Fruit fly (Drosophila melanogaster) whole organism, embryonic: ENCODE measurements around the gene Or82a.
A peak's percentile ranks its signal among the peaks of the same experiment; 100 is the strongest.

Source experiments
- Asciz ChIP-seq: fragments of 200-800 bp; sonication (Bioruptor generic); optimal IDR thresholded peaks from 2 replicates; lab custom pipeline; 2017; ENCODE audit warnings: missing biosample characterization, mild to moderate bottlenecking, missing genetic modification characterization, missing genetic modification reagents
- Atf-2 ChIP-seq: fragments of 200-800 bp; sonication (Bioruptor generic); optimal IDR thresholded peaks from 2 replicates; lab custom pipeline; 2016; ENCODE audit warnings: missing biosample characterization, missing genetic modification characterization
- Awh ChIP-seq: fragments of 200-800 bp; sonication (Bioruptor generic); IDR thresholded peaks from 2 replicates; pipeline ENCODE4, ENCODE4 v1.3.6; 2022; ENCODE audit warnings: missing biosample characterization, missing genetic modification characterization
- CG10959 ChIP-seq: fragments of 200-800 bp; sonication (Bioruptor generic); IDR thresholded peaks from 2 replicates; pipeline ENCODE4 v1.3.6; 2022; ENCODE audit warnings: missing biosample characterization, missing genetic modification characterization
- CG12299 ChIP-seq: fragments of 200-800 bp; sonication (Bioruptor generic); optimal IDR thresholded peaks from 2 replicates; lab custom pipeline; 2018; ENCODE audit warnings: missing biosample characterization, mild to moderate bottlenecking, missing genetic modification characterization
- CG13424 ChIP-seq: fragments of 200-800 bp; sonication (Bioruptor generic); optimal IDR thresholded peaks from 2 replicates; lab custom pipeline; 2019; ENCODE audit warnings: missing biosample characterization, mild to moderate bottlenecking, missing genetic modification characterization, moderate library complexity
- CG13775 ChIP-seq: fragments of 200-800 bp; sonication (Bioruptor generic); optimal IDR thresholded peaks from 3 replicates; lab custom pipeline; 2017; ENCODE audit warnings: missing biosample characterization, mild to moderate bottlenecking, missing genetic modification characterization
- CG14050 ChIP-seq: fragments of 200-800 bp; sonication (Bioruptor generic); IDR thresholded peaks from 3 replicates; pipeline ENCODE4 v1.3.6; 2022; ENCODE audit warnings: missing biosample characterization, missing genetic modification characterization
- CG14667 ChIP-seq: fragments of 200-800 bp; sonication (Bioruptor generic); IDR thresholded peaks from 2 replicates; pipeline ENCODE4 v1.3.6; 2022; ENCODE audit warnings: missing biosample characterization, missing genetic modification characterization
- CG17359 ChIP-seq: fragments of 200-800 bp; sonication (Bioruptor generic); optimal IDR thresholded peaks from 3 replicates; lab custom pipeline; 2018; ENCODE audit warnings: missing biosample characterization, mild to moderate bottlenecking, missing genetic modification characterization, moderate library complexity
- CG30431 ChIP-seq: fragments of 200-800 bp; sonication (Bioruptor generic); optimal IDR thresholded peaks from 2 replicates; lab custom pipeline; 2017; ENCODE audit warnings: missing biosample characterization, missing genetic modification characterization
- CG31441 ChIP-seq: fragments of 200-800 bp; sonication (Bioruptor generic); IDR thresholded peaks from 2 replicates; pipeline ENCODE4 v1.3.6; 2022; ENCODE audit warnings: missing biosample characterization, missing genetic modification characterization
- CG32772 ChIP-seq: fragments of 200-800 bp; sonication (Bioruptor generic); IDR thresholded peaks from 2 replicates; pipeline ENCODE4 v1.3.6; 2022; ENCODE audit warnings: missing biosample characterization, missing genetic modification characterization
- CG4730 ChIP-seq: fragments of 200-800 bp; sonication (Bioruptor generic); IDR thresholded peaks from 2 replicates; pipeline ENCODE4 v1.3.6; 2022; ENCODE audit warnings: missing biosample characterization, missing genetic modification characterization
- CG6175 ChIP-seq: fragments of 200-800 bp; sonication (Bioruptor generic); IDR thresholded peaks from 3 replicates; pipeline ENCODE4 v1.3.6; 2022; ENCODE audit warnings: missing biosample characterization, missing genetic modification characterization
- CG8478 ChIP-seq: fragments of >200 bp; optimal IDR thresholded peaks from 2 replicates; lab custom pipeline; 2018
- CkIIα-i1 ChIP-seq: fragments of 200-800 bp; sonication (Bioruptor generic); IDR thresholded peaks from 2 replicates; pipeline ENCODE4 v1.3.6; 2022; ENCODE audit warnings: missing biosample characterization, missing genetic modification characterization
- D19B ChIP-seq: fragments of 200-800 bp; sonication (Bioruptor generic); optimal IDR thresholded peaks from 2 replicates; lab custom pipeline; 2017; ENCODE audit warnings: missing biosample characterization, mild to moderate bottlenecking, missing genetic modification characterization
- Deaf1 ChIP-seq: fragments of 200-800 bp; optimal IDR thresholded peaks from 3 replicates; lab custom pipeline; 2019; ENCODE audit warnings: missing biosample characterization, mild to moderate bottlenecking, missing genetic modification characterization, moderate library complexity
- Dek ChIP-seq: fragments of 200-800 bp; sonication (Bioruptor generic); optimal IDR thresholded peaks from 3 replicates; lab custom pipeline; 2019; ENCODE audit warnings: missing biosample characterization, mild to moderate bottlenecking, missing genetic modification characterization, moderate library complexity
- E2f2 ChIP-seq: fragments of 200-800 bp; sonication (Bioruptor generic); IDR thresholded peaks from 2 replicates; pipeline ENCODE4 v1.3.6; 2022; ENCODE audit warnings: missing biosample characterization, missing genetic modification characterization
- Gug ChIP-seq: fragments of 200-800 bp; sonication (Bioruptor generic); IDR thresholded peaks from 4 replicates; pipeline ENCODE4 v1.3.6; 2022; ENCODE audit warnings: missing biosample characterization, missing genetic modification characterization
- HLH4C ChIP-seq: fragments of 200-800 bp; sonication (Bioruptor generic); IDR thresholded peaks from 3 replicates; pipeline ENCODE4 v1.3.6; 2022; ENCODE audit warnings: missing biosample characterization, missing genetic modification characterization; ENCODE audit not compliant: partially characterized antibody
- Hr39 ChIP-seq: fragments of >200 bp; optimal IDR thresholded peaks from 2 replicates; lab custom pipeline; 2017
- Kr ChIP-seq: fragments of 200-800 bp; sonication (Bioruptor generic); optimal IDR thresholded peaks from 2 replicates; lab custom pipeline; 2017; ENCODE audit warnings: missing biosample characterization, mild to moderate bottlenecking, missing genetic modification characterization
- MESR4 ChIP-seq: fragments of 200-800 bp; sonication (Bioruptor generic); optimal IDR thresholded peaks from 2 replicates; lab custom pipeline; 2018; ENCODE audit warnings: missing biosample characterization, mild to moderate bottlenecking, missing genetic modification characterization, moderate library complexity
- Myb ChIP-seq: fragments of 200-800 bp; sonication (Bioruptor generic); optimal IDR thresholded peaks from 2 replicates; lab custom pipeline; 2016; ENCODE audit warnings: missing biosample characterization, missing genetic modification characterization
- Neu2 ChIP-seq: fragments of 200-800 bp; sonication (Bioruptor generic); optimal IDR thresholded peaks from 3 replicates; lab custom pipeline; 2016; ENCODE audit warnings: missing biosample characterization, missing genetic modification characterization, borderline replicate concordance
- Opbp ChIP-seq: fragments of 200-800 bp; sonication (Bioruptor generic); IDR thresholded peaks from 3 replicates; pipeline ENCODE4 v1.3.6; 2022; ENCODE audit warnings: missing biosample characterization, missing genetic modification characterization; ENCODE audit not compliant: partially characterized antibody
- Poxn ChIP-seq: fragments of 200-800 bp; sonication (Bioruptor generic); IDR thresholded peaks from 2 replicates; pipeline ENCODE4 v1.3.6; 2022; ENCODE audit warnings: missing biosample characterization, missing genetic modification characterization
- Rfx ChIP-seq: fragments of 200-800 bp; sonication (Bioruptor generic); IDR thresholded peaks from 2 replicates; pipeline ENCODE4 v1.3.6; 2022; ENCODE audit warnings: missing biosample characterization, missing genetic modification characterization
- Tbp ChIP-seq: fragments of >200 bp; optimal IDR thresholded peaks from 2 replicates; lab custom pipeline; 2018; ENCODE audit warnings: missing biosample characterization, missing genetic modification characterization
- ara ChIP-seq: fragments of 200-800 bp; sonication (Bioruptor generic); IDR thresholded peaks from 2 replicates; pipeline ENCODE4 v1.3.6; 2022; ENCODE audit warnings: missing biosample characterization, missing genetic modification characterization
- bcd ChIP-seq: fragments of 200-800 bp; sonication (Bioruptor generic); optimal IDR thresholded peaks from 2 replicates; lab custom pipeline; 2017; ENCODE audit warnings: missing biosample characterization, mild to moderate bottlenecking, missing genetic modification characterization
- caup ChIP-seq: fragments of 200-800 bp; sonication (Bioruptor generic); optimal IDR thresholded peaks from 3 replicates; lab custom pipeline; 2017; ENCODE audit warnings: missing biosample characterization, mild to moderate bottlenecking, missing genetic modification characterization, moderate library complexity; ENCODE audit not compliant: severe bottlenecking
- chif ChIP-seq, 2 experiments: fragments of 200-800 bp; sonication (Bioruptor generic); optimal IDR thresholded peaks; 3 replicates each; lab custom pipeline; 2016; ENCODE audit warnings: missing biosample characterization in 2 of 2, missing genetic modification characterization in 2 of 2
- dysf ChIP-seq: fragments of 200-800 bp; sonication (Bioruptor generic); IDR thresholded peaks from 3 replicates; pipeline ENCODE4 v1.3.6; 2022; ENCODE audit warnings: missing biosample characterization, missing genetic modification characterization
- fd3F ChIP-seq: fragments of 200-800 bp; sonication (Bioruptor generic); optimal IDR thresholded peaks from 2 replicates; lab custom pipeline; 2018; ENCODE audit warnings: missing biosample characterization, mild to moderate bottlenecking, missing genetic modification characterization, moderate library complexity
- grn ChIP-seq: fragments of 200-800 bp; sonication (Bioruptor generic); optimal IDR thresholded peaks from 3 replicates; lab custom pipeline; 2017; ENCODE audit warnings: missing biosample characterization, missing genetic modification characterization
- gro ChIP-seq: fragments of 200-800 bp; sonication (Bioruptor generic); optimal IDR thresholded peaks from 2 replicates; lab custom pipeline; 2016; ENCODE audit warnings: missing biosample characterization, missing genetic modification characterization
- her ChIP-seq: fragments of 200-800 bp; sonication (Bioruptor generic); optimal IDR thresholded peaks from 2 replicates; lab custom pipeline; 2016; ENCODE audit warnings: missing biosample characterization, missing genetic modification characterization
- hth ChIP-seq: fragments of >200 bp; optimal IDR thresholded peaks from 2 replicates; lab custom pipeline; 2017; ENCODE audit warnings: inconsistent platforms
- pb ChIP-seq: fragments of 200-800 bp; sonication (Bioruptor generic); optimal IDR thresholded peaks from 3 replicates; lab custom pipeline; 2016; ENCODE audit warnings: missing biosample characterization, missing genetic modification characterization
- ranshi ChIP-seq: fragments of 200-800 bp; sonication (Bioruptor generic); IDR thresholded peaks from 2 replicates; pipeline ENCODE4 v1.3.6; 2022; ENCODE audit warnings: missing biosample characterization, missing genetic modification characterization
- sc ChIP-seq, 3 experiments: fragments of >200 bp in 2 of 3; fragments of 200-800 bp in 1 of 3; sonication (Bioruptor generic) in 1 of 3; optimal IDR thresholded peaks; 2 replicates in 2 of 3; 3 replicates in 1 of 3; lab custom pipeline; 2017; ENCODE audit warnings: mild to moderate bottlenecking in 1 of 3, missing biosample characterization in 1 of 3, missing genetic modification characterization in 1 of 3, missing genetic modification reagents in 1 of 3
- sim ChIP-seq: fragments of 200-800 bp; sonication (Bioruptor generic); IDR thresholded peaks from 2 replicates; pipeline ENCODE4 v1.3.6; 2022; ENCODE audit warnings: missing biosample characterization, missing genetic modification characterization
- sug ChIP-seq: fragments of 200-800 bp; optimal IDR thresholded peaks from 2 replicates; lab custom pipeline; 2019; ENCODE audit warnings: missing biosample characterization, mild to moderate bottlenecking, missing genetic modification characterization, moderate library complexity
- tna ChIP-seq: fragments of 200-800 bp; sonication (Bioruptor generic); IDR thresholded peaks from 2 replicates; pipeline ENCODE4 v1.3.6; 2022; ENCODE audit warnings: missing biosample characterization, missing genetic modification characterization; ENCODE audit not compliant: partially characterized antibody
- tx ChIP-seq: fragments of 200-800 bp; sonication (Bioruptor generic); optimal IDR thresholded peaks from 2 replicates; lab custom pipeline; 2016; ENCODE audit warnings: missing biosample characterization, missing genetic modification characterization
- unpg ChIP-seq: fragments of 200-800 bp; sonication (Bioruptor generic); optimal IDR thresholded peaks from 3 replicates; lab custom pipeline; 2018; ENCODE audit warnings: missing biosample characterization, mild to moderate bottlenecking, missing genetic modification characterization, moderate library complexity
- wdn ChIP-seq: fragments of 200-800 bp; sonication (Bioruptor generic); IDR thresholded peaks from 2 replicates; pipeline ENCODE4 v1.3.6; 2022; ENCODE audit warnings: missing biosample characterization, missing genetic modification characterization

Or82a gene

DNA sequence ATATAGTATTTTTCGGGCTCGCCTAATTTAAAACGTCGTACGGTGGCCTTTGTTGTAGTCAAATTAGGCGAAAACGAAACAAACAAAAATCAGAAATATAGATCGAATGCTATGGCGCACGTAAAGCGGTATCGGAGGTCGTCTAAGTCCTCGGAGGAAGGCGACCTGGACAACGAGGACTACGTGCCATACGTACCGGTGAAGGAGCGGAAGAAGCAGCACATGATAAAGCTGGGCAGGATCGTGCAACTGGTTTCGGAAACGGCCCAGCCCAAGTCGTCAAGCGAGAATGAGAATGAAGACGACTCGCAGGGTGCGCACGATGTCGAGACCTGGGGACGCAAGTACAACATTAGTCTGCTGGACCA, 23.8 kb upstream of the Or82a start, which contains the start of gene abs (continued):
- no peak for TF ChIP-seq CG14050
- TF ChIP-seq bcd (GFP tag; lab: Kevin White, UChicago), result no peak
- no peak for TF ChIP-seq sim (GFP tag; lab: Robert Waterston, UW)
- TF ChIP-seq HLH4C (GFP tag; lab: Robert Waterston, UW), result 0 out of 3 replicates have a peak, but pooled peaks have one; percentile 14
- TF ChIP-seq E2f2, result 0 out of 2 replicates have a peak, but pooled peaks have one; percentile 12
- no peak for TF ChIP-seq Neu2
- TF ChIP-seq CG4730 (GFP tag; lab: Robert Waterston, UW), result no peak
- peak; percentile 60 for TF ChIP-seq MESR4

DNA sequence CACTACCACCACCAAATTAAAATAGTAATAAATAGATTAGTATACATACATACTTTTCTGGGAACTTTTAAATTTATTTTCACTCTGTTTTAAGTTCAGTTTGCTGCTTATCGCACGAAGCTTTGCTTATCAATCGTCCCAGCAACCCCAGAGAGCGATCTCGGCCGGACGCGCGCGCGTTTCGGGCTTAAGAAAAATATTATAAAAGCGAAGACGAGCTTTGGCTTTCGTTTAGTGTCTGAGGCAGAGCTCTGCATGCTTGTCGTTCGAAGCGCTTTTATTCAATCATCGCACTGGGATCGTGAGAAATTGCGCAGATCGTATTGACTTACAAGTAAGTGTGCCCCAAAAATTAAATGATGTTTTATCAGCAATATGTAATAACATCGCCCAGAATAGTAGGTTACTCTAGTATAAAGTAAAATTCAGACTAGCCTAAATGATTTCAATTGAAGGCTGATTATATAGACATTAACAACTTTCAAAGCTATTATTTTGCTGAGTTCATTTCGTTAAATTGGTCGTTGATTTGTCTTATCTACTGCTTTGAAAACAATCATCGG, 21.7 kb upstream of the Or82a start, which contains the start of gene Gel:
Gene Gel (plus strand): TSS at position 227 of the 563 bp plus-strand sequence.
- TF ChIP-seq ara (GFP tag; lab: Robert Waterston, UW) (no peak), sug (tag; lab: Kevin White, UChicago) (peak; percentile 46), CkIIα-i1 (no peak), CG14667 (no peak), wdn (GFP tag; lab: Robert Waterston, UW) (no peak), Tbp (GFP tag; lab: Kevin White, UChicago) (no peak), Asciz (GFP tag; lab: Kevin White, UChicago) (no peak), pb (GFP tag; lab: Kevin White, UChicago) (no peak), gro (GFP tag; lab: Kevin White, UChicago) (no peak), hth (lab: Kevin White, UChicago) (no peak), CG8478 (no peak), Opbp (GFP tag; lab: Robert Waterston, UW) (no peak), tx (no peak), unpg (GFP tag; lab: Kevin White, UChicago) (no peak), sc (optimal IDR thresholded peaks at IDR 0.05; lab: Kevin White, UChicago) (no peak), sc (GFP tag; optimal IDR thresholded peaks at IDR 0.05; lab: Kevin White, UChicago) (no peak), CG12299 (tag; lab: Kevin White, UChicago) (no peak), ranshi (GFP tag; lab: Robert Waterston, UW) (no peak), Atf-2 (GFP tag; lab: Kevin White, UChicago) (no peak), Rfx (GFP tag; lab: Robert Waterston, UW) (no peak), CG32772 (GFP tag; lab: Robert Waterston, UW) (no peak), Dek (tag; lab: Kevin White, UChicago) (no peak), CG10959 (GFP tag; lab: Robert Waterston, UW) (no peak), chif (GFP tag; optimal IDR thresholded peaks at IDR 0.05; lab: Kevin White, UChicago) (no peak), her (GFP tag; lab: Kevin White, UChicago) (no peak), Deaf1 (peak; percentile 65), fd3F (no peak), CG31441 (no peak), CG17359 (tag; lab: Kevin White, UChicago) (no peak), Hr39 (lab: Kevin White, UChicago) (peak; percentile 90), CG30431 (GFP tag; lab: Kevin White, UChicago) (no peak), caup (GFP tag; lab: Kevin White, UChicago) (no peak), Awh (no peak), grn (GFP tag; lab: Kevin White, UChicago) (no peak), dysf (no peak), Kr (GFP tag; lab: Kevin White, UChicago) (no peak), Myb (GFP tag; lab: Kevin White, UChicago) (no peak), CG13424 (tag; lab: Kevin White, UChicago) (no peak), tna (no peak), Gug (no peak), CG13775 (no peak), D19B (GFP tag; lab: Kevin White, UChicago) (no peak), CG6175 (GFP tag; lab: Robert Waterston, UW) (no peak), Poxn (GFP tag; lab: Robert Waterston, UW) (no peak)
